Fruit fly (Drosophila melanogaster): ENCODE results near the gene Had1.
A peak's percentile ranks its signal among the peaks of the same experiment; 100 is the strongest.

Had1 gene

dm6 chrX:16320197-16320921, 11.9 kb upstream of the Had1 start, which contains the start of gene Cyp1 (continued):
- TF ChIP-seq caup (GFP tag; optimal IDR thresholded peaks at IDR 0.05; ENCODE audit: severe bottlenecking) (peak; percentile 21), CG10431 (GFP tag; optimal IDR thresholded peaks at IDR 0.05) (no peak)

DNA sequence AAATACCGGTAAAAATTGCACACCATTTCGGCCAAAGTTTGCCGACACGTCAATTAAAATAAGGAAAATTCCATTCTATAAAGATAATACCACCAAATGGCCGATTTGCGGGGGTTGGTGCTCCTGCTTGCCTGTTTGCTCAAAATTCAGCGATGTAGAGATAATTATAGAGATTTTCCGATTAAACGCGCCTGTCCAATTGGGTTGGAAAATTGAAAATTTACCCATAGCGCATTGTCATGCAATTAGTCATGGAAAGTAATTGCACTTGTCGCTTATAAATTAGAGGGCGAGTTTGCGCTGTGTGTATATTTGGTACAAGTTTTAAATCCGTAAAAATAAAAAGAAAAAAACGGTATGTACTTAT, 11.1 kb upstream of the Had1 start:
- TF ChIP-seq Elba2 (GFP tag; optimal IDR thresholded peaks at IDR 0.05) (peak; percentile 55), Bgb (GFP tag; IDR thresholded peaks at IDR 0.05; ENCODE audit: partially characterized antibody) (no peak), pros (GFP tag; optimal IDR thresholded peaks at IDR 0.05) (no peak), grn (GFP tag; optimal IDR thresholded peaks at IDR 0.05) (peak; percentile 64), CG6689 (GFP tag; IDR thresholded peaks at IDR 0.05) (no peak), nmo (GFP tag; optimal IDR thresholded peaks at IDR 0.05) (peak; percentile 7), CG15479 (GFP tag; optimal IDR thresholded peaks at IDR 0.05) (peak; percentile 30), nerfin-1 (tag; optimal IDR thresholded peaks at IDR 0.05) (peak; percentile 56), hkb (optimal IDR thresholded peaks at IDR 0.05) (no peak), hkb (GFP tag; IDR thresholded peaks at IDR 0.05) (no peak), ems (GFP tag; optimal IDR thresholded peaks at IDR 0.05) (no peak), ken (GFP tag; IDR thresholded peaks at IDR 0.05) (no peak), insv (GFP tag; optimal IDR thresholded peaks at IDR 0.05) (peak in 1 of 2 experiments; percentile 73)

DNA sequence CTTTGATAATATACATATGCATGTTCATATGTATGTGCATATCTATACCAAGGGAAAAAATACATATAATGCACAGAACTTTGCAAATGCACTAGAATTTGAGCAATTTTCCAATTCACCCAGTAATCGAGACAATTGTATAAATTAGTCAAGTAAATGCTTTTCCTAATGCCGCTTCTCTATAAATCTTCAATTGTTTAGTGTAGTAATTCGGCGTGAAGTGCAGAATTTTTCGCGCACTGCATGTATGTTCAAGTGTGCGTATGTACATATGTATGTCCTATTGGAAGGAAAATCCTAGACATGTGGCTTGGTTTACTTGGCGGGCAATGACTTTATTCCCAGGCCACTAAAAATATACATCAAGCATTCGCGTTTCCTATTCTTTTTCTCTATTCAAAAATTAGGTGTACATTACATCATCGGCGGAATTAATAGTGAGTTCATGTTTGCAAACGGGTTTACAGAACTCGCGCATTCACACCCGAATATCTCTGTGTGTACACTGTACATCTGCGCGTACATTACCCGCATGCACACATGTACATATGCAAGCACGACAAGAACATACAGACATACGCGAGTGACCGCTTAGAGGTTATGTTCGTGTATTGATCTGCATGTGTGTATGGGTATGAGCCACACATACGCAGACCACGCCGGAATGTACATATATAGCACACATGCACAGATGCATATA, 10.5 kb upstream of the Had1 start:
- TF ChIP-seq jumu (GFP tag; optimal IDR thresholded peaks at IDR 0.05), result no peak
- TF ChIP-seq CG10147 (GFP tag; optimal IDR thresholded peaks at IDR 0.05), result no peak
- peak; percentile 73 for TF ChIP-seq Drgx (GFP tag; IDR thresholded peaks at IDR 0.05)
- TF ChIP-seq Nf-YC (tag; optimal IDR thresholded peaks at IDR 0.05), result peak; percentile 45
- TF ChIP-seq cwo (GFP tag; optimal IDR thresholded peaks at IDR 0.05), result peak; percentile 6
- no peak for TF ChIP-seq p53 (GFP tag; optimal IDR thresholded peaks at IDR 0.05)
- TF ChIP-seq CG17328 (GFP tag; IDR thresholded peaks at IDR 0.05), result no peak
- peak; percentile 79 for TF ChIP-seq CG30020 (tag; optimal IDR thresholded peaks at IDR 0.05)
- peak; percentile 65 for TF ChIP-seq CG10543 (GFP tag; optimal IDR thresholded peaks at IDR 0.05)
- TF ChIP-seq pfk (GFP tag; optimal IDR thresholded peaks at IDR 0.05), result peak; percentile 74
- peak; percentile 9 for TF ChIP-seq CG8924 (tag; optimal IDR thresholded peaks at IDR 0.05)
- TF ChIP-seq fd3F (GFP tag; optimal IDR thresholded peaks at IDR 0.05), result no peak
- peak; percentile 68 for TF ChIP-seq zf30C (GFP tag; optimal IDR thresholded peaks at IDR 0.05)
- TF ChIP-seq CG17361 (GFP tag; IDR thresholded peaks at IDR 0.05), result 0 out of 3 replicates have a peak, but pooled peaks have one; percentile 7
- no peak for TF ChIP-seq CG12659 (GFP tag; optimal IDR thresholded peaks at IDR 0.05)
- TF ChIP-seq lmd (GFP tag; IDR thresholded peaks at IDR 0.05), result peak; percentile 28; the same call in 1 of the 2 replicates
- no peak for TF ChIP-seq h (optimal IDR thresholded peaks at IDR 0.05)
- peak; percentile 66 for TF ChIP-seq CG34376 (GFP tag; optimal IDR thresholded peaks at IDR 0.05)
- no peak for TF ChIP-seq CG16779 (GFP tag; IDR thresholded peaks at IDR 0.05)
- TF ChIP-seq Opbp (GFP tag; IDR thresholded peaks at IDR 0.05; ENCODE audit: partially characterized antibody), result peak; percentile 49; the same call in 2 of the 3 replicates
- peak; percentile 64; the same call in 2 of the 3 replicates for TF ChIP-seq CG6791 (GFP tag; IDR thresholded peaks at IDR 0.05; ENCODE audit: partially characterized antibody)
- TF ChIP-seq Bgb (GFP tag; IDR thresholded peaks at IDR 0.05; ENCODE audit: partially characterized antibody), result peak; percentile 49; the same call in 1 of the 2 replicates
- peak; percentile 47 for TF ChIP-seq CG15514 (GFP tag; optimal IDR thresholded peaks at IDR 0.05)
- peak; percentile 84 for TF ChIP-seq gcm (GFP tag; optimal IDR thresholded peaks at IDR 0.05)
- TF ChIP-seq so (GFP tag; IDR thresholded peaks at IDR 0.05), result no peak
- no peak for TF ChIP-seq Trl (optimal IDR thresholded peaks at IDR 0.05)
- no peak for TF ChIP-seq Trl (GFP tag; optimal IDR thresholded peaks at IDR 0.05)
- peak; percentile 35 for TF ChIP-seq CG7987 (GFP tag; optimal IDR thresholded peaks at IDR 0.05)
- peak in 1 of 2 experiments; percentile 25 for TF ChIP-seq Hr78 (GFP tag; optimal IDR thresholded peaks at IDR 0.05)
- peak; percentile 39 for TF ChIP-seq Deaf1 (tag; optimal IDR thresholded peaks at IDR 0.05)
- TF ChIP-seq mirr (GFP tag; optimal IDR thresholded peaks at IDR 0.05), result peak; percentile 82

Data from whole organism, embryonic.